Worm (Caenorhabditis elegans) whole organism, midembryonic: ENCODE measurements around the gene lips-5.

Source experiments
- T22C8.4 ChIP-seq: fragments of 200-800 bp; sonication (Bioruptor generic); IDR thresholded peaks from 2 replicates; pipeline ENCODE4 v1.3.6; 2022; ENCODE audit warnings: missing genetic modification characterization, missing compliant biosample characterization
- cog-1 ChIP-seq: sonication (generic microtip); optimal IDR thresholded peaks from 2 replicates; lab custom pipeline; 2016; ENCODE audit warnings: missing genetic modification characterization, missing compliant biosample characterization
- flt-1 ChIP-seq: fragments of 200-800 bp; sonication (Bioruptor generic); IDR thresholded peaks from 2 replicates; pipeline ENCODE4 v1.3.6; 2022; ENCODE audit warnings: missing genetic modification characterization, missing compliant biosample characterization
- klf-2 ChIP-seq: fragments of 200-800 bp; sonication (Bioruptor generic); conservative IDR thresholded peaks from 2 replicates; pipeline ENCODE4 v1.3.6; 2022; ENCODE audit warnings: missing genetic modification reagents, missing genetic modification characterization, missing compliant biosample characterization
- med-1 ChIP-seq: sonication (generic microtip); optimal IDR thresholded peaks from 2 replicates; lab custom pipeline; 2017; ENCODE audit warnings: missing genetic modification characterization, mild to moderate bottlenecking, missing compliant biosample characterization, antibody characterized with exemption, missing genetic modification reagents; ENCODE audit not compliant: insufficient read depth
- ref-1 ChIP-seq: fragments of 200-800 bp; sonication (Bioruptor generic); conservative IDR thresholded peaks from 2 replicates; pipeline ENCODE4 v1.3.6; 2022; ENCODE audit warnings: missing genetic modification reagents, missing genetic modification characterization, missing compliant biosample characterization
- tab-1 ChIP-seq: fragments of 200-800 bp; sonication (Bioruptor generic); IDR thresholded peaks from 2 replicates; pipeline ENCODE4 v1.3.6; 2022; ENCODE audit warnings: missing genetic modification characterization, missing compliant biosample characterization
- ztf-23 ChIP-seq: fragments of 200-800 bp; sonication (Bioruptor generic); IDR thresholded peaks from 2 replicates; pipeline ENCODE4 v1.3.6; 2022; ENCODE audit warnings: missing genetic modification reagents, missing genetic modification characterization, missing compliant biosample characterization
- ztf-29 ChIP-seq: fragments of 200-800 bp; sonication (Bioruptor generic); IDR thresholded peaks from 2 replicates; pipeline ENCODE4 v1.3.6; 2022; ENCODE audit warnings: missing genetic modification reagents, missing genetic modification characterization, missing compliant biosample characterization

Gene lips-5

ce11 chrIV:11787793-11788192, 14.3 kb upstream of the lips-5 start:
- TF ChIP-seq cog-1 (tag; lab: Kevin White, UChicago) = no peak
- TF ChIP-seq ref-1 (GFP tag; lab: Robert Waterston, UW) = no peak
- no peak for TF ChIP-seq ztf-29
- no peak for TF ChIP-seq tab-1 (GFP tag; lab: Robert Waterston, UW)

ce11 chrIV:11785064-11785840, 11.7 kb upstream of the lips-5 start:
- TF ChIP-seq ztf-23 (GFP tag; lab: Robert Waterston, UW) = no peak
- TF ChIP-seq tab-1 (GFP tag; lab: Robert Waterston, UW) = no peak
- no peak for TF ChIP-seq med-1 (GFP tag; lab: Kevin White, UChicago)
- no peak for TF ChIP-seq ztf-29
- TF ChIP-seq flt-1 = no peak
- TF ChIP-seq ref-1 (GFP tag; lab: Robert Waterston, UW) = no peak
- no peak for TF ChIP-seq cog-1 (tag; lab: Kevin White, UChicago)
- TF ChIP-seq klf-2 (GFP tag; lab: Robert Waterston, UW) = no peak
- no peak for TF ChIP-seq T22C8.4 (GFP tag; lab: Robert Waterston, UW)

- TF ChIP-seq tab-1 (GFP tag; lab: Robert Waterston, UW) (no peak), ztf-29 (no peak), klf-2 (GFP tag; lab: Robert Waterston, UW) (no peak), med-1 (GFP tag; lab: Kevin White, UChicago) (no peak), T22C8.4 (GFP tag; lab: Robert Waterston, UW) (no peak), ref-1 (GFP tag; lab: Robert Waterston, UW) (no peak)
These were observed 9.3 kb upstream of the lips-5 start for ce11 chrIV:11782846-11783245.

- TF ChIP-seq klf-2 (GFP tag; lab: Robert Waterston, UW) (no peak), T22C8.4 (GFP tag; lab: Robert Waterston, UW) (no peak), ztf-29 (no peak), tab-1 (GFP tag; lab: Robert Waterston, UW) (no peak), flt-1 (no peak), ref-1 (GFP tag; lab: Robert Waterston, UW) (no peak), cog-1 (tag; lab: Kevin White, UChicago) (no peak), med-1 (GFP tag; lab: Kevin White, UChicago) (no peak), ztf-23 (GFP tag; lab: Robert Waterston, UW) (no peak)
These were observed 5.5 kb upstream of the lips-5 start, which contains the start of gene lpr-2 for ce11 chrIV:11779028-11779427. Gene lpr-2 (plus strand): TSS chrIV:11779216.

ce11 chrIV:11776968-11777467, 3.5 kb upstream of the lips-5 start:
- TF ChIP-seq flt-1 (no peak), med-1 (GFP tag; lab: Kevin White, UChicago) (no peak), ztf-23 (GFP tag; lab: Robert Waterston, UW) (no peak), ztf-29 (no peak), klf-2 (GFP tag; lab: Robert Waterston, UW) (no peak), ref-1 (GFP tag; lab: Robert Waterston, UW) (no peak)

- TF ChIP-seq ref-1 (GFP tag; lab: Robert Waterston, UW) = no peak
These were observed 1.4 kb downstream of the lips-5 start for ce11 chrIV:11772119-11772518.

ce11 chrIV:11771064-11771463, 2.5 kb downstream of the lips-5 start:
- TF ChIP-seq flt-1 (no peak), cog-1 (tag; lab: Kevin White, UChicago) (no peak), T22C8.4 (GFP tag; lab: Robert Waterston, UW) (no peak), tab-1 (GFP tag; lab: Robert Waterston, UW) (no peak), med-1 (GFP tag; lab: Kevin White, UChicago) (no peak), klf-2 (GFP tag; lab: Robert Waterston, UW) (no peak), ztf-23 (GFP tag; lab: Robert Waterston, UW) (no peak), ztf-29 (no peak), ref-1 (GFP tag; lab: Robert Waterston, UW) (no peak)

- TF ChIP-seq ztf-23 (GFP tag; lab: Robert Waterston, UW) (no peak), klf-2 (GFP tag; lab: Robert Waterston, UW) (no peak), cog-1 (tag; lab: Kevin White, UChicago) (no peak), T22C8.4 (GFP tag; lab: Robert Waterston, UW) (no peak), flt-1 (no peak), ztf-29 (no peak), med-1 (GFP tag; lab: Kevin White, UChicago) (no peak), ref-1 (GFP tag; lab: Robert Waterston, UW) (no peak), tab-1 (GFP tag; lab: Robert Waterston, UW) (no peak)
These were observed 3.8 kb downstream of the lips-5 start for ce11 chrIV:11769769-11770168.

ce11 chrIV:11765507-11765906, 8.0 kb downstream of the lips-5 start:
- TF ChIP-seq T22C8.4 (GFP tag; lab: Robert Waterston, UW) (peak; percentile 73), klf-2 (GFP tag; lab: Robert Waterston, UW) (no peak), ztf-29 (no peak)
